Worm (Caenorhabditis elegans): ENCODE measurements around the gene ZK1248.5.

The ZK1248.5 gene

DNA sequence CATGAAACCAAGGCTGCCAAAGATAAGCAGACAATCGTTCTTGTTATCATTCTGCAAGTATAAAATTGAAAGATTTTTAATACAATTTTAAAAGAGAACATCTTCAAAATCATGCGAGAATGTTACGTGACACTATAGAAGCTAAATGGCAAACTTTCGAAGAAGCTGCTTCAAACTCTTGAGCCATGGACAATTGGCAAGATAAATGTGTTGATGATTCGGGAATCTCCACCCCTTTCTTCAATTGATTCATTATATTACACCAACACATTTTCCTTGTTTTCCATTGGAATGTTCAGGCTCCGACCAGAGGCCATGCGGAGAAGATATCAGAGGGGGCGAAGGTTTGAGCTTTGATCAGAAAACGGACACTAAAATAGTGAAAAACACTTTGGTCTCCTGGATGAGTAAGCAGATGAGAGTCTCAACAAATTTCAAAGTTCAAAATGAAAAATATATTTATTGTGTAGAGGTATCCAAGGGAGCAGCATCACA lies 30.8 kb downstream of the ZK1248.5 start, which contains the start of gene lec-5:
TSS of gene lec-5 (minus strand) at position 51 of the 495 bp plus-strand sequence.
- TF ChIP-seq snpc-4 (tag; optimal IDR thresholded peaks at IDR 0.05) (no peak), mab-5 (tag; optimal IDR thresholded peaks at IDR 0.05) (peak; percentile 25), C34F6.9 (tag; optimal IDR thresholded peaks at IDR 0.05) (no peak), egl-27 (tag; optimal IDR thresholded peaks at IDR 0.05) (no peak), gmeb-1 (tag; optimal IDR thresholded peaks at IDR 0.05) (no peak), sma-9 (GFP tag; optimal IDR thresholded peaks at IDR 0.05) (peak; percentile 60), sma-9 (tag; optimal IDR thresholded peaks at IDR 0.05) (no peak), lin-13 (GFP tag; optimal IDR thresholded peaks at IDR 0.05) (no peak), Y55F3AM.14 (GFP tag; optimal IDR thresholded peaks at IDR 0.05) (no peak), elt-1 (tag; optimal IDR thresholded peaks at IDR 0.05) (no peak), lsy-2 (tag; optimal IDR thresholded peaks at IDR 0.05) (peak in 1 of 2 experiments; percentile 33), nhr-25 (tag; optimal IDR thresholded peaks at IDR 0.05) (no peak), nhr-129 (tag; optimal IDR thresholded peaks at IDR 0.05) (peak; percentile 45), ceh-82 (tag; optimal IDR thresholded peaks at IDR 0.05) (no peak), F13H6.1 (tag; optimal IDR thresholded peaks at IDR 0.05) (peak; percentile 48), sma-3 (GFP tag; optimal IDR thresholded peaks at IDR 0.05) (no peak), nhr-11 (tag; optimal IDR thresholded peaks at IDR 0.05) (no peak), mbf-1 (tag; optimal IDR thresholded peaks at IDR 0.05) (no peak), ztf-4 (tag; optimal IDR thresholded peaks at IDR 0.05) (no peak), unc-39 (tag; optimal IDR thresholded peaks at IDR 0.05) (no peak)

DNA sequence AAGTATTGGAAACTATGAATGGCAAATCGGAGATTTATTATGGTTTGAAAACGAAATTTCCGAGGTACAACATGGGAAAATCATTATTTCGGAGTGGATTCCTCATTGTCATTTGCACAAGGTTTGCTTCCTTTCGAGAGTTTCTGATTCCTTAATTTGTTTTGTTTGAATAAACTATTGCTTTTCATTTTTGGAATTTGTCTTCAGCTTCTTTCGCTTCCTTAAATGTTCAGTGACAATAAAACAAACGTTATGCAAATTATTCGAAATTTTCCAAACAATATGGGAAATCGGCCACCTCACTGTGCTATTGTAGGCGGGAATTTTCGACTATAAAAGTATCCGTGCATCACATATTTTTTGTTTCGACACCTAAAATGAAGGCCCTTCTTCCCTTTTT lies 31.6 kb downstream of the ZK1248.5 start, which contains the start of gene nep-25:
TSS of gene nep-25 (plus strand) at position 375 of the 400 bp plus-strand sequence.
- TF ChIP-seq crh-2 (tag; optimal IDR thresholded peaks at IDR 0.05) (no peak), dmd-4 (tag; optimal IDR thresholded peaks at IDR 0.05) (no peak), nhr-21 (tag; optimal IDR thresholded peaks at IDR 0.05) (no peak), sma-9 (GFP tag; optimal IDR thresholded peaks at IDR 0.05) (no peak), sma-9 (tag; optimal IDR thresholded peaks at IDR 0.05) (no peak), zag-1 (tag; optimal IDR thresholded peaks at IDR 0.05) (no peak), elt-3 (tag; optimal IDR thresholded peaks at IDR 0.05) (no peak), R02D3.7 (tag; optimal IDR thresholded peaks at IDR 0.05) (no peak), ceh-16 (tag; optimal IDR thresholded peaks at IDR 0.05) (no peak), nhr-6 (tag; optimal IDR thresholded peaks at IDR 0.05) (no peak), nhr-11 (tag; optimal IDR thresholded peaks at IDR 0.05) (no peak), mbf-1 (tag; optimal IDR thresholded peaks at IDR 0.05) (no peak), nhr-25 (tag; optimal IDR thresholded peaks at IDR 0.05) (no peak), nhr-77 (tag; optimal IDR thresholded peaks at IDR 0.05) (no peak), ceh-82 (tag; optimal IDR thresholded peaks at IDR 0.05) (no peak), unc-62 (GFP tag; optimal IDR thresholded peaks at IDR 0.05) (no peak), skn-1 (tag; optimal IDR thresholded peaks at IDR 0.05) (no peak), lin-13 (GFP tag; optimal IDR thresholded peaks at IDR 0.05) (no peak), sem-4 (tag; optimal IDR thresholded peaks at IDR 0.05) (no peak), ztf-4 (tag; optimal IDR thresholded peaks at IDR 0.05) (no peak), lsy-2 (tag; optimal IDR thresholded peaks at IDR 0.05) (no peak)

DNA sequence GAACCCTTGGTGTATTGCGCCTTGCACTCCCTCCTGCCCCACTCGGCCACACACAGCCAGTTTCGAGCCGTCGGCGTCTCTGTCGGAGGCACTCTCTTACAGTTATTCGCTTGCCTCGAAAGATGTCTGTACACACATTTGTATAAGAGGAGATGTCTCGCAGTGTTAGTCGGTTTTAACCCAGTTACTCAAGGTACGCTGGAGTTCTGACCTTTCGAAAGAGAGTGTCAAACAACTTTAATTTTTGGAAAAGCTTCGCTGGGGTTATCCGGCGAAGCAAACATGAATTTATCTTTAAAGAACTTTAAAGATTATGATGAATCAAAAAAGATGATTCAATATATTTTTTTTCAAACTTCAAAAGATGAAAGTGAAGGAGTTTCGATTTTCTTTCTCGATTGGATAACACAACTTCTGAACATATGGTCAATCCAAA lies 34.4 kb downstream of the ZK1248.5 start:
- TF ChIP-seq alr-1 (tag; optimal IDR thresholded peaks at IDR 0.05), result no peak
- peak; percentile 98 for TF ChIP-seq sma-9 (GFP tag; optimal IDR thresholded peaks at IDR 0.05)
- TF ChIP-seq sma-9 (tag; optimal IDR thresholded peaks at IDR 0.05), result peak; percentile 71
- TF ChIP-seq ceh-82 (tag; optimal IDR thresholded peaks at IDR 0.05), result peak; percentile 90
- TF ChIP-seq nhr-25 (tag; optimal IDR thresholded peaks at IDR 0.05), result peak; percentile 99
- TF ChIP-seq peb-1 (tag; optimal IDR thresholded peaks at IDR 0.05), result no peak
- peak; percentile 99 for TF ChIP-seq egl-27 (tag; optimal IDR thresholded peaks at IDR 0.05)
- TF ChIP-seq mdl-1 (tag; optimal IDR thresholded peaks at IDR 0.05), result peak; percentile 92 to 93
- TF ChIP-seq mbf-1 (tag; optimal IDR thresholded peaks at IDR 0.05), result peak; percentile 64
- TF ChIP-seq ceh-16 (tag; optimal IDR thresholded peaks at IDR 0.05), result peak; percentile 96
- TF ChIP-seq lin-13 (GFP tag; optimal IDR thresholded peaks at IDR 0.05), result peak; percentile 98
- no peak for TF ChIP-seq elt-3 (tag; optimal IDR thresholded peaks at IDR 0.05)
- peak; percentile 95 for TF ChIP-seq gmeb-1 (tag; optimal IDR thresholded peaks at IDR 0.05)
- peak; percentile 88 for TF ChIP-seq nhr-11 (tag; optimal IDR thresholded peaks at IDR 0.05)
- TF ChIP-seq ztf-11 (tag; optimal IDR thresholded peaks at IDR 0.05), result peak; percentile 85
- peak; percentile 79 for TF ChIP-seq dmd-4 (tag; optimal IDR thresholded peaks at IDR 0.05)
- peak; percentile 63 for TF ChIP-seq unc-39 (tag; optimal IDR thresholded peaks at IDR 0.05)
- TF ChIP-seq ama-1 (optimal IDR thresholded peaks at IDR 0.05), result peak; percentile 100
- peak; percentile 83 for TF ChIP-seq R02D3.7 (tag; optimal IDR thresholded peaks at IDR 0.05)
- TF ChIP-seq nhr-10 (tag; optimal IDR thresholded peaks at IDR 0.05), result peak; percentile 97
- peak; percentile 97 for TF ChIP-seq lsy-2 (tag; optimal IDR thresholded peaks at IDR 0.05)
- TF ChIP-seq sma-3 (GFP tag; optimal IDR thresholded peaks at IDR 0.05), result peak; percentile 99
- peak; percentile 99 for TF ChIP-seq crh-2 (tag; optimal IDR thresholded peaks at IDR 0.05)
- TF ChIP-seq skn-1 (tag; optimal IDR thresholded peaks at IDR 0.05), result peak; percentile 81
- peak; percentile 93 for TF ChIP-seq nhr-77 (tag; optimal IDR thresholded peaks at IDR 0.05)
- peak; percentile 100 for TF ChIP-seq C34F6.9 (tag; optimal IDR thresholded peaks at IDR 0.05)
- peak; percentile 95 for TF ChIP-seq nhr-237 (tag; optimal IDR thresholded peaks at IDR 0.05)
- TF ChIP-seq F13H6.1 (tag; optimal IDR thresholded peaks at IDR 0.05), result peak; percentile 99
- TF ChIP-seq ZK546.5 (tag; optimal IDR thresholded peaks at IDR 0.05), result peak; percentile 85
- peak; percentile 94 for TF ChIP-seq aly-2 (tag; optimal IDR thresholded peaks at IDR 0.05)
- TF ChIP-seq lin-39 (tag; optimal IDR thresholded peaks at IDR 0.05), result peak; percentile 96
- peak; percentile 99 for TF ChIP-seq sem-4 (tag; optimal IDR thresholded peaks at IDR 0.05)
- peak; percentile 98 for TF ChIP-seq fos-1 (tag; optimal IDR thresholded peaks at IDR 0.05)
- peak; percentile 98 for TF ChIP-seq mab-5 (tag; optimal IDR thresholded peaks at IDR 0.05)
- peak; percentile 99 for TF ChIP-seq nhr-129 (tag; optimal IDR thresholded peaks at IDR 0.05)
- peak; percentile 83 for TF ChIP-seq unc-62 (GFP tag; optimal IDR thresholded peaks at IDR 0.05)
- no peak for TF ChIP-seq nhr-23 (tag; optimal IDR thresholded peaks at IDR 0.05)
- TF ChIP-seq blmp-1 (tag; optimal IDR thresholded peaks at IDR 0.05; ENCODE audit: insufficient read depth), result peak; percentile 82

All from whole organism, L2 larva.